Worm (Caenorhabditis elegans) whole organism, L4 larva: Measurements from ENCODE around the gene nsy-7.

ENCODE experiments used
- F37D6.2 ChIP-seq: sonication (generic microtip); optimal IDR thresholded peaks from 2 replicates; lab custom pipeline; 2016; ENCODE audit warnings: mild to moderate bottlenecking, missing genetic modification characterization, missing compliant biosample characterization
- R02D3.7 ChIP-seq: fragments of 150-350 bp; sonication (generic microtip); optimal IDR thresholded peaks from 3 replicates; lab custom pipeline; 2014; ENCODE audit warnings: missing biosample characterization, missing genetic modification characterization
- T20F7.1 ChIP-seq: fragments of 200-800 bp; sonication (Bioruptor generic); optimal IDR thresholded peaks from 2 replicates; lab custom pipeline; 2018; ENCODE audit warnings: mild to moderate bottlenecking, missing genetic modification characterization, missing compliant biosample characterization
- ZK337.2 ChIP-seq: fragments of 200-800 bp; sonication (Bioruptor generic); IDR thresholded peaks from 2 replicates; pipeline ENCODE4 v1.3.6; 2022; ENCODE audit warnings: missing genetic modification reagents, missing genetic modification characterization, missing compliant biosample characterization
- aha-1 ChIP-seq: fragments of 150-350 bp; peaks from one replicate; lab custom pipeline; 2014; ENCODE audit warnings: missing biosample characterization, missing genetic modification characterization
- aly-2 ChIP-seq: sonication (generic microtip); optimal IDR thresholded peaks from 2 replicates; lab custom pipeline; 2018; ENCODE audit warnings: missing biosample characterization, missing genetic modification characterization
- ama-1 ChIP-seq: fragments of 150-350 bp; optimal IDR thresholded peaks from 2 replicates; lab custom pipeline; 2014; ENCODE audit warnings: inconsistent platforms, mixed read lengths
- ceh-20 ChIP-seq: fragments of 200-800 bp; sonication (Bioruptor generic); IDR thresholded peaks from 2 replicates; pipeline ENCODE4 v1.3.6; 2022; ENCODE audit warnings: missing genetic modification reagents, missing genetic modification characterization, missing compliant biosample characterization
- ceh-28 ChIP-seq: fragments of 150-350 bp; optimal IDR thresholded peaks from 2 replicates; lab custom pipeline; 2014; ENCODE audit warnings: missing biosample characterization, missing genetic modification reagents, missing genetic modification characterization
- cey-2 ChIP-seq: sonication (generic microtip); optimal IDR thresholded peaks from 3 replicates; lab custom pipeline; 2017; ENCODE audit warnings: missing genetic modification characterization, mild to moderate bottlenecking, missing compliant biosample characterization, antibody characterized with exemption, borderline replicate concordance; ENCODE audit not compliant: insufficient read depth
- ctbp-1 ChIP-seq: fragments of 200-800 bp; sonication (Bioruptor generic); IDR thresholded peaks from 2 replicates; pipeline ENCODE4 v1.3.6; 2022; ENCODE audit warnings: missing genetic modification reagents, missing genetic modification characterization, missing compliant biosample characterization
- daf-16 ChIP-seq, 3 experiments: sonication (generic microtip); optimal IDR thresholded peaks; 2 replicates each; lab custom pipeline; 2016 to 2017; ENCODE audit warnings: missing genetic modification characterization in 3 of 3, missing genetic modification reagents in 3 of 3, mild to moderate bottlenecking in 2 of 3, missing compliant biosample characterization in 2 of 3, missing biosample characterization in 1 of 3, moderate library complexity in 1 of 3
- daf-19 ChIP-seq: fragments of 200-800 bp; sonication (Bioruptor generic); conservative IDR thresholded peaks from 2 replicates; pipeline ENCODE4 v1.3.6; 2022; ENCODE audit warnings: missing genetic modification characterization, missing compliant biosample characterization
- dmd-8 ChIP-seq: fragments of 200-800 bp; sonication (Bioruptor generic); IDR thresholded peaks from 2 replicates; pipeline ENCODE4 v1.3.6; 2022; ENCODE audit warnings: missing genetic modification characterization, missing compliant biosample characterization
- dpl-1 ChIP-seq: fragments of 150-350 bp; optimal IDR thresholded peaks from 2 replicates; lab custom pipeline; 2014; ENCODE audit warnings: missing biosample characterization, missing genetic modification reagents, missing genetic modification characterization
- dve-1 ChIP-seq: sonication (generic microtip); optimal IDR thresholded peaks from 2 replicates; lab custom pipeline; 2017; ENCODE audit warnings: antibody characterized with exemption, mild to moderate bottlenecking, missing genetic modification characterization, missing compliant biosample characterization; ENCODE audit not compliant: insufficient read depth
- hlh-11 ChIP-seq: fragments of 200-800 bp; sonication (Bioruptor generic); optimal IDR thresholded peaks from 2 replicates; lab custom pipeline; 2018; ENCODE audit warnings: mild to moderate bottlenecking, missing genetic modification characterization, missing compliant biosample characterization
- hlh-30 ChIP-seq: sonication (generic microtip); optimal IDR thresholded peaks from 2 replicates; lab custom pipeline; 2017; ENCODE audit warnings: antibody characterized with exemption, mild to moderate bottlenecking, missing genetic modification characterization, missing compliant biosample characterization; ENCODE audit not compliant: insufficient read depth
- hmg-1.1 ChIP-seq: fragments of 200-800 bp; sonication (Bioruptor generic); IDR thresholded peaks from 2 replicates; pipeline ENCODE4 v1.3.6; 2022; ENCODE audit warnings: missing genetic modification reagents, missing genetic modification characterization, missing compliant biosample characterization
- jun-1 ChIP-seq: fragments of 150-350 bp; optimal IDR thresholded peaks from 2 replicates; lab custom pipeline; 2014; ENCODE audit warnings: missing biosample characterization, missing genetic modification reagents, missing genetic modification characterization
- lim-7 ChIP-seq: fragments of 200-800 bp; sonication (Bioruptor generic); IDR thresholded peaks from 2 replicates; pipeline ENCODE4 v1.3.6; 2022; ENCODE audit warnings: missing genetic modification characterization, missing compliant biosample characterization
- lin-38 ChIP-seq: fragments of 200-800 bp; sonication (Bioruptor generic); IDR thresholded peaks from 2 replicates; pipeline ENCODE4 v1.3.6; 2022; ENCODE audit warnings: missing genetic modification reagents, missing genetic modification characterization, missing compliant biosample characterization
- lin-39 ChIP-seq: fragments of 150-350 bp; optimal IDR thresholded peaks from 2 replicates; lab custom pipeline; 2014; ENCODE audit warnings: missing biosample characterization, missing genetic modification reagents, missing genetic modification characterization
- lir-3 ChIP-seq: sonication (generic microtip); optimal IDR thresholded peaks from 2 replicates; lab custom pipeline; 2016; ENCODE audit warnings: mild to moderate bottlenecking, missing genetic modification characterization, missing compliant biosample characterization
- madf-5 ChIP-seq, 2 experiments: fragments of 200-800 bp; sonication (Bioruptor generic); IDR thresholded peaks; 2 replicates each; pipeline ENCODE4 v1.3.6; 2022; ENCODE audit warnings: missing compliant biosample characterization in 2 of 2, missing genetic modification characterization in 2 of 2
- madf-9 ChIP-seq: fragments of 200-800 bp; sonication (Bioruptor generic); conservative IDR thresholded peaks from 2 replicates; pipeline ENCODE4 v1.3.6; 2022; ENCODE audit warnings: missing genetic modification reagents, missing genetic modification characterization, missing compliant biosample characterization
- mep-1 ChIP-seq: fragments of 150-350 bp; sonication (generic microtip); optimal IDR thresholded peaks from 3 replicates; lab custom pipeline; 2014; ENCODE audit warnings: missing biosample characterization, missing genetic modification characterization
- mes-2 ChIP-seq: sonication (generic microtip); optimal IDR thresholded peaks from 2 replicates; lab custom pipeline; 2016; ENCODE audit warnings: missing genotype, mild to moderate bottlenecking, missing genetic modification characterization, missing compliant biosample characterization; ENCODE audit not compliant: poor library complexity, severe bottlenecking
- mxl-2 ChIP-seq: fragments of 200-800 bp; sonication (Bioruptor generic); conservative IDR thresholded peaks from 2 replicates; pipeline ENCODE4 v1.3.6; 2022; ENCODE audit warnings: missing genetic modification reagents, missing genetic modification characterization, missing compliant biosample characterization
- mxl-3 ChIP-seq: fragments of 200-800 bp; sonication (Bioruptor generic); optimal IDR thresholded peaks from 2 replicates; lab custom pipeline; 2018; ENCODE audit warnings: mild to moderate bottlenecking, missing genetic modification characterization, missing compliant biosample characterization
- nhr-10 ChIP-seq: fragments of 150-350 bp; optimal IDR thresholded peaks from 2 replicates; lab custom pipeline; 2014; ENCODE audit warnings: missing biosample characterization, missing genetic modification characterization
- nhr-102 ChIP-seq: sonication (generic microtip); optimal IDR thresholded peaks from 2 replicates; lab custom pipeline; 2016; ENCODE audit warnings: mild to moderate bottlenecking, missing genetic modification characterization, moderate library complexity, missing compliant biosample characterization
- nhr-11 ChIP-seq: fragments of 150-350 bp; optimal IDR thresholded peaks from 2 replicates; lab custom pipeline; 2014; ENCODE audit warnings: missing biosample characterization, missing genetic modification characterization
- nhr-76 ChIP-seq: fragments of 150-350 bp; optimal IDR thresholded peaks from 2 replicates; lab custom pipeline; 2014; ENCODE audit warnings: missing biosample characterization, missing genetic modification characterization
- pqm-1 ChIP-seq: sonication (generic microtip); optimal IDR thresholded peaks from 2 replicates; lab custom pipeline; 2017; ENCODE audit warnings: missing biosample characterization, missing genetic modification characterization
- set-16 ChIP-seq: fragments of 200-800 bp; sonication (Bioruptor generic); IDR thresholded peaks from 2 replicates; pipeline ENCODE4 v1.3.6; 2022; ENCODE audit warnings: missing genetic modification reagents, missing genetic modification characterization, missing compliant biosample characterization
- skn-1 ChIP-seq: fragments of 150-350 bp; optimal IDR thresholded peaks from 2 replicates; lab custom pipeline; 2014; ENCODE audit warnings: missing biosample characterization, missing genetic modification characterization
- spr-1 ChIP-seq: sonication (generic microtip); optimal IDR thresholded peaks from 2 replicates; lab custom pipeline; 2016; ENCODE audit warnings: mild to moderate bottlenecking, missing genetic modification characterization, missing compliant biosample characterization
- tag-97 ChIP-seq: fragments of 200-800 bp; sonication (Bioruptor generic); IDR thresholded peaks from 2 replicates; pipeline ENCODE4 v1.3.6; 2022; ENCODE audit warnings: missing genetic modification characterization, missing compliant biosample characterization
- unc-39 ChIP-seq: sonication (generic microtip); optimal IDR thresholded peaks from 2 replicates; lab custom pipeline; 2017; ENCODE audit warnings: missing biosample characterization, missing genetic modification characterization
- unc-62 ChIP-seq, 3 experiments: fragments of 150-350 bp in 1 of 3; sonication (generic microtip); optimal IDR thresholded peaks in 2 of 3; peaks in 1 of 3; 1 replicate in 1 of 3; 2 replicates in 2 of 3; lab custom pipeline; 2014 to 2017; ENCODE audit warnings: missing biosample characterization in 3 of 3, missing genetic modification characterization in 3 of 3, missing genetic modification reagents in 3 of 3, missing genotype in 1 of 3
- zag-1 ChIP-seq: fragments of 150-350 bp; optimal IDR thresholded peaks from 2 replicates; lab custom pipeline; 2014; ENCODE audit warnings: missing biosample characterization, missing genetic modification characterization

Gene nsy-7

DNA sequence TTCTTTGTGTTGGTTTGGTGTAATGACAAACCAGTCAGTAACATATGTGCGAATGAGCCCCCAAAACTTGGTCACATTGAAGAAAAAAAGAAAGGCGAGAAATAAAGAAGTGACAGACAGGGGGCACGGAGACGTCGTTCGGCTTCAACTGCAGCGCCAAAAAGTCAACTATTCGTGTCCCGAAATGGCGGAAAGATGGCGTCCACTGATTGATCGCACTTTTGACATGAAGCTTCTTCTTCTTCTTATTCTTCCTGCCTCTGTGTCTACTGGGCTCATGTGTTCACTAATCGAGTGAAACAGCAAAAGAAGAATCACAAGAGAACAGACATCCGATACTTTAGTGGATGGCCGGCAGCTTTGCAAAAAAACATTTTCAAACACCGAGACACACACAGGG, 17.3 kb downstream of the nsy-7 start (continued):
- TF ChIP-seq nhr-10 (tag; lab: Kevin White, UChicago), result no peak
- peak; percentile 69; the same call in 1 of the 2 replicates for TF ChIP-seq ceh-20 (GFP tag; lab: Robert Waterston, UW)
- peak; percentile 18 for TF ChIP-seq lin-39
- TF ChIP-seq lin-38, result no peak
- TF ChIP-seq unc-39 (tag; lab: Kevin White, UChicago), result no peak
- TF ChIP-seq daf-19 (GFP tag; lab: Robert Waterston, UW), result no peak
- TF ChIP-seq mxl-3 (GFP tag; lab: Kevin White, UChicago), result no peak
- TF ChIP-seq nhr-102 (tag; lab: Kevin White, UChicago), result no peak
- no peak for TF ChIP-seq T20F7.1 (GFP tag; lab: Kevin White, UChicago)
- TF ChIP-seq dmd-8 (GFP tag; lab: Robert Waterston, UW), result no peak
- no peak for TF ChIP-seq spr-1 (tag; lab: Kevin White, UChicago)
- TF ChIP-seq madf-9 (GFP tag; lab: Robert Waterston, UW), result no peak
- TF ChIP-seq jun-1 (tag; lab: Kevin White, UChicago), result no peak
- peak; percentile 92 for TF ChIP-seq aha-1 (tag; lab: Kevin White, UChicago)
- no peak for TF ChIP-seq dpl-1
- peak in 1 of 2 experiments; percentile 92 for TF ChIP-seq unc-62 (GFP tag; optimal IDR thresholded peaks at IDR 0.05 in 1 of 2; lab: Kevin White, UChicago)
- no peak for TF ChIP-seq unc-62 (tag; optimal IDR thresholded peaks at IDR 0.05; lab: Kevin White, UChicago)
- no peak for TF ChIP-seq lir-3 (tag; lab: Kevin White, UChicago)
- no peak for TF ChIP-seq pqm-1 (tag; lab: Kevin White, UChicago)
- no peak for TF ChIP-seq tag-97 (GFP tag; lab: Robert Waterston, UW)
- no peak for TF ChIP-seq F37D6.2 (tag; lab: Kevin White, UChicago)
- TF ChIP-seq ama-1, result no peak
- TF ChIP-seq zag-1 (tag; lab: Kevin White, UChicago), result no peak
- TF ChIP-seq ctbp-1, result no peak
- TF ChIP-seq mxl-2 (GFP tag; lab: Robert Waterston, UW), result no peak
- TF ChIP-seq hlh-11 (tag; lab: Kevin White, UChicago), result peak; percentile 24
- TF ChIP-seq ceh-28 (tag; lab: Kevin White, UChicago), result no peak
- TF ChIP-seq skn-1 (tag; lab: Kevin White, UChicago), result no peak
- TF ChIP-seq dve-1 (tag; lab: Kevin White, UChicago), result no peak
- no peak for TF ChIP-seq lim-7 (GFP tag; lab: Robert Waterston, UW)
- TF ChIP-seq R02D3.7 (tag; lab: Kevin White, UChicago), result no peak
- TF ChIP-seq mep-1, result peak; percentile 20
- TF ChIP-seq mes-2, result no peak
- no peak for TF ChIP-seq cey-2 (tag; lab: Kevin White, UChicago)
- TF ChIP-seq hlh-30, result peak; percentile 22
- TF ChIP-seq hmg-1.1 (GFP tag; lab: Robert Waterston, UW), result peak; percentile 30; the same call in 1 of the 2 replicates
- no peak for TF ChIP-seq aly-2 (tag; lab: Kevin White, UChicago)
- no peak for TF ChIP-seq ZK337.2 (GFP tag; lab: Robert Waterston, UW)
- TF ChIP-seq nhr-76 (tag; lab: Kevin White, UChicago), result no peak
- TF ChIP-seq madf-5 (GFP tag; IDR thresholded peaks at IDR 0.05; lab: Robert Waterston, UW), result no peak

DNA sequence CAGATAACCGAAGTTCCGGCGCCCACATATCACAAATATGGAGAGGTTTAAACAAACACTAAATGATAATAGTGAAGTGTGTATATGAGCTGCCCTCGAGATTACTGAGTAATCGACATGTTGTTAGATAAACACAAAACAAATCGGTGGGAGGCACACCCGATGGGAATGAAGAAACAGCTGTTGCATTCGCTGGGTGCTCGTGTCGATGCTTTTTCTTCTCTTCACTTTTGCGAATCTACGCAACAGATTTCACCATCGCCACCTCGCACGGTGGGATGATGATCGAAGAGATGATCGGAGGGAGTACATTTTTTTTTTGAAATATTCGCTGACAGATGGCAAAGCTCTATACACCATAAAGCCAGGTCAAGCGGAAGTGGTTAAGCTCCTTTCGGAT, 18.2 kb downstream of the nsy-7 start:
- TF ChIP-seq set-16 (GFP tag; lab: Robert Waterston, UW), result no peak
- TF ChIP-seq nhr-11, result peak; percentile 5
- peak in 1 of 2 experiments; percentile 59 for TF ChIP-seq daf-16 (GFP tag; optimal IDR thresholded peaks at IDR 0.05; lab: Kevin White, UChicago)
- TF ChIP-seq daf-16 (tag; optimal IDR thresholded peaks at IDR 0.05; lab: Kevin White, UChicago), result no peak
- TF ChIP-seq, all 104 proteins: peak for 2
